Fruit fly (Drosophila melanogaster): ENCODE measurements around the gene TfIIFalpha.
A peak's percentile ranks its signal among the peaks of the same experiment; 100 is the strongest.

TfIIFalpha gene

DNA sequence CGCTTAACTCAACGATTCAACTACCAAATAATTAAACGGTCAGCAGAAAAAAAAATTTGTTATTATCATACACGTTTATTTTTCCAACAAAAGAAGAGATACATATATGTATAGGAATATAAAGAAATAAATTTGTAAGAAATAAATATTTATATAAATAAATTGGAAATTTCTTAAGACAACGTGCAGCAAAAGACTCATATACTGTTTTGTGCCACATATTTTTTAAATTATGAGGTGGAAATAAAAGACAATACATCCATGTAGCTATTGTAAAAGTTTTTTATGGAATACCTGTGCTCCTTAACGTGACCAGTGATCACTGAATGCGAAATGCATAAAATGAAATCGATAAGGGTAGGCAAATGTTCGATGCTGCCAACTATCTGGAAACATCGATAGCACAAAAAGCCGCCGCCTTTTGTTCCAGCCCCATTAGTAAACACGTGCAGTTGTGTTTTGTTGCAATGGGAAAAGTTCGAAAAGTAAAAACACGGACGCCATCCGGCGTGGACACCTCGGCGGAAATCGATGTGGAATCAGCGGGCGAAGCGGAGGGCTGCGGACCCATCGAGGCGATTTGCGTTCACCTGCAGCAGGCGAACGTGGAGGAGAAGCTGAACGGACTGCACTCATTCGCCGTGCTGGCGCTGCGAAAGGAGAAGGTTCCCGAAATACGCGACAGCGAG, 11.6 kb upstream of the TfIIFalpha start, which contains the start of gene CG10286:
Gene CG10286, plus strand, starts transcription at position 416 of the 689 bp plus-strand sequence.
- no peak for TF ChIP-seq kay (GFP tag; ENCODE audit: borderline replicate concordance)
- TF ChIP-seq bab1 (GFP tag; optimal IDR thresholded peaks at IDR 0.05) = peak; percentile 20
- TF ChIP-seq tj (GFP tag; optimal IDR thresholded peaks at IDR 0.05) = peak; percentile 36
- TF ChIP-seq cnc (optimal IDR thresholded peaks at IDR 0.05) = no peak
- TF ChIP-seq CG7101 (tag; optimal IDR thresholded peaks at IDR 0.05) = peak; percentile 41
- peak; percentile 37 for TF ChIP-seq toe (GFP tag; optimal IDR thresholded peaks at IDR 0.05)
- peak; percentile 38 for TF ChIP-seq CG14711 (tag; optimal IDR thresholded peaks at IDR 0.05)
- TF ChIP-seq cic (GFP tag; optimal IDR thresholded peaks at IDR 0.05) = no peak
- TF ChIP-seq Mnt (GFP tag; optimal IDR thresholded peaks at IDR 0.05) = peak; percentile 97
- peak; percentile 3 for TF ChIP-seq pad (GFP tag; optimal IDR thresholded peaks at IDR 0.05)

DNA sequence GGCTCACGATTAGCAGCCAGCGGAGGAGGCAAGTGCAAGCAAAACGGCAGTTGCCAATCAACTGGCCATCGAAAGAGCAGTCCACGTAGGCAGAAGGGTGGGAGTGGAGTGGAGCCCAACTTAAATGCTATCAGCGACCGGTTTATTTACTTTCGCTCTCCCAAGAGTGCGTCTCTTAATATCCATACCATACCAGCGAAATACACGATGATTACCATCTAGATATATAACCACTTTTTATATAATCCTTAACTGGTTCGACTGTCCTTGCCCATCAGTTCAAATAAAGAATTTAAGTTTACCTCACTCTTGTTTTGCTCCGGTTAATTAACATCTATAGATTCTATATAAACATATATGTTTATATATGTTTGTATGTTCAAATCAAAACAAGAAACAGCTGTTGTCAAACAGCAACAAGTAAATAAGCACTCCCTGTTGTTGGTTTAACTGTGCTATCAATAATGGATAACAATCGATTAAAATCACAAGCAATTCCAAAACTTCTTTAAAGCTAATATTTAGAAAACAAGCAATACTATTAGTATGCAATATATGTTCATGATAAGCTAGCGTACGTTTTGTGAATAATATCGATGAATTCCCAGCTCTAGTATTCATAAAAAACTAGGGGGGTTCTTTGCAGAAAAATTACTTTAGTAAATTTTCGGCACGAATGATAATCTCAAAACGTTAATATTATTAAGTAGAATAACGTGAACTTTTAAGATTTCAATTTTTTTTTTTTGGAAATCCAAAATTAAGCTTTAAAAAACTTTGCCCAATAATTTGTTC, 6.6 kb upstream of the TfIIFalpha start:
- TF ChIP-seq tj (GFP tag; optimal IDR thresholded peaks at IDR 0.05) (no peak), CG7045 (GFP tag; optimal IDR thresholded peaks at IDR 0.05) (peak; percentile 30), cnc (optimal IDR thresholded peaks at IDR 0.05) (no peak), CG33017 (tag; optimal IDR thresholded peaks at IDR 0.05) (peak; percentile 64), pad (GFP tag; optimal IDR thresholded peaks at IDR 0.05) (no peak), Clk (GFP tag; optimal IDR thresholded peaks at IDR 0.05) (no peak), cic (GFP tag; optimal IDR thresholded peaks at IDR 0.05) (peak; percentile 26), CG1620 (GFP tag; optimal IDR thresholded peaks at IDR 0.05) (peak; percentile 42), Mnt (GFP tag; optimal IDR thresholded peaks at IDR 0.05) (no peak), ovo (GFP tag; optimal IDR thresholded peaks at IDR 0.05) (peak; percentile 6), Crg-1 (GFP tag; optimal IDR thresholded peaks at IDR 0.05) (peak; percentile 42), Hr96 (GFP tag; optimal IDR thresholded peaks at IDR 0.05) (peak; percentile 9), CG11617 (GFP tag; optimal IDR thresholded peaks at IDR 0.05) (peak; percentile 43), bab1 (GFP tag; optimal IDR thresholded peaks at IDR 0.05) (peak; percentile 29), CG12768 (GFP tag; optimal IDR thresholded peaks at IDR 0.05) (peak; percentile 27), toe (GFP tag; optimal IDR thresholded peaks at IDR 0.05) (peak; percentile 43), CG7101 (tag; optimal IDR thresholded peaks at IDR 0.05) (peak; percentile 40), CG5204 (GFP tag; optimal IDR thresholded peaks at IDR 0.05) (no peak), kay (GFP tag; ENCODE audit: borderline replicate concordance) (no peak), CG14711 (tag; optimal IDR thresholded peaks at IDR 0.05) (peak; percentile 29)

DNA sequence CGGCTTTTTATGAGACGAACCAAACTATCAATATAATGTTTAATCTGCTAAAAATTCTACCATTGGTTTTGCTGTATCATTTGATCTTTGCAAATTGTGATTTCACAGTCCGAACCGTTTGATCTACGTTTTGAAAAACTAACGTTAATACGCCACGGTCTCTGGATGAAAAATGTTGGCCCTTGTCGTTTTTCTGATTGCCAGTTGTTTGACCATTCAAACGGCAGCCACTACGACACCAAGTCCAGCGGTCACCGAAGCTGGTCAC, 6.0 kb upstream of the TfIIFalpha start, which contains the start of gene CG42564:
Gene CG42564, plus strand, starts transcription at position 169 of the 268 bp plus-strand sequence.
- TF ChIP-seq Hr96 (GFP tag; optimal IDR thresholded peaks at IDR 0.05) (no peak), bab1 (GFP tag; optimal IDR thresholded peaks at IDR 0.05) (no peak), tj (GFP tag; optimal IDR thresholded peaks at IDR 0.05) (no peak), cic (GFP tag; optimal IDR thresholded peaks at IDR 0.05) (no peak), CG14711 (tag; optimal IDR thresholded peaks at IDR 0.05) (no peak), CG11617 (GFP tag; optimal IDR thresholded peaks at IDR 0.05) (no peak), Crg-1 (GFP tag; optimal IDR thresholded peaks at IDR 0.05) (no peak), kay (GFP tag; ENCODE audit: borderline replicate concordance) (no peak), Mnt (GFP tag; optimal IDR thresholded peaks at IDR 0.05) (no peak), pad (GFP tag; optimal IDR thresholded peaks at IDR 0.05) (no peak)

DNA sequence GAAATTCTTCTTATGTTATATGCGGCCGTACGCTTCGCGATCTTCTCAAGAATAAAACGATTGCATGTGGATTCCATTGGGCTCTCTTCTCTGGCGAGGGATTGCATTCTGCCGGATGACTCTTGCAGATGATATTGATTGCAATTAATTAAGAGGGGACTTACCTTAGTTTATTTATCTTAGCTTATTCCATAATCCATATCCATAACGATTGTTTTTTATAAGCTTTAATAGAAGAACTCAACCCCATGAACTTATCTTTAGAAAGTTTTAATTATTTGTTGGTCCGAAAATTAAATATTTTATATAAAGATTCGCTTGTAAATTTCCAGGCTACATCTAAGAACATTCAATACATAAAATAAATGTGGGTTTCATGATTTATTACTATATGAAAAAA, 4.3 kb upstream of the TfIIFalpha start, which contains the start of gene CRAT:
Gene CRAT, minus strand, starts transcription at position 101 of the 400 bp plus-strand sequence.
- no peak for TF ChIP-seq CG12768 (GFP tag; optimal IDR thresholded peaks at IDR 0.05)
- no peak for TF ChIP-seq kay (GFP tag; ENCODE audit: borderline replicate concordance)
- no peak for TF ChIP-seq tj (GFP tag; optimal IDR thresholded peaks at IDR 0.05)
- TF ChIP-seq CG7045 (GFP tag; optimal IDR thresholded peaks at IDR 0.05) = no peak
- no peak for TF ChIP-seq toe (GFP tag; optimal IDR thresholded peaks at IDR 0.05)
- TF ChIP-seq cic (GFP tag; optimal IDR thresholded peaks at IDR 0.05) = no peak
- TF ChIP-seq CG1620 (GFP tag; optimal IDR thresholded peaks at IDR 0.05) = no peak
- no peak for TF ChIP-seq Mnt (GFP tag; optimal IDR thresholded peaks at IDR 0.05)
- no peak for TF ChIP-seq Hr96 (GFP tag; optimal IDR thresholded peaks at IDR 0.05)
- TF ChIP-seq ovo (GFP tag; optimal IDR thresholded peaks at IDR 0.05) = no peak
- no peak for TF ChIP-seq CG11617 (GFP tag; optimal IDR thresholded peaks at IDR 0.05)

DNA sequence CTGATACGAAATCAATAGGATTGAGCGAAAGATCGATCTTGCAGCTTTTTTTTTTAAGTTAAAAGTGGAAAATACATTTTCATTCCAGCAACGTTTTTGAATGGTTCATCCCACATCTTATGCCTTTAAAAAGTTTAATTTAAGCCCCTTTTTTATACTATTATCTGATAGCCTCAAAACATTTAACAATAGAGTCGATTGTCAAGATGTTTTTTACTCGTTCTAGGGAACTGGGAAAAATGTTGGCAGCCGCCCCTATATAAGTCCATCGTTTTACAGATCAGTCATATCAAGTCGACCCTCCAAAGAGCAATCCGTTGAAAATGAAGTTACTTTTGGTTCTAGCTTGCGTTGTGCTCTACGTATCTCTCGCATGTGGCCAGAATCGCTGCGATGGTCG, 2.8 kb upstream of the TfIIFalpha start, which contains the start of gene CG42537:
Gene CG42537, plus strand, starts transcription at position 301 of the 400 bp plus-strand sequence.
- TF ChIP-seq toe (GFP tag; optimal IDR thresholded peaks at IDR 0.05) = no peak
- TF ChIP-seq kay (GFP tag; ENCODE audit: borderline replicate concordance) = no peak
- TF ChIP-seq CG1620 (GFP tag; optimal IDR thresholded peaks at IDR 0.05) = no peak
- no peak for TF ChIP-seq Mnt (GFP tag; optimal IDR thresholded peaks at IDR 0.05)
- no peak for TF ChIP-seq Hr96 (GFP tag; optimal IDR thresholded peaks at IDR 0.05)
- TF ChIP-seq Clk (GFP tag; optimal IDR thresholded peaks at IDR 0.05) = no peak
- no peak for TF ChIP-seq bab1 (GFP tag; optimal IDR thresholded peaks at IDR 0.05)
- TF ChIP-seq CG5204 (GFP tag; optimal IDR thresholded peaks at IDR 0.05) = no peak
- no peak for TF ChIP-seq cnc (optimal IDR thresholded peaks at IDR 0.05)
- TF ChIP-seq Crg-1 (GFP tag; optimal IDR thresholded peaks at IDR 0.05) = no peak
- TF ChIP-seq CG11617 (GFP tag; optimal IDR thresholded peaks at IDR 0.05) = no peak
- no peak for TF ChIP-seq tj (GFP tag; optimal IDR thresholded peaks at IDR 0.05)
- no peak for TF ChIP-seq cic (GFP tag; optimal IDR thresholded peaks at IDR 0.05)
- no peak for TF ChIP-seq CG12768 (GFP tag; optimal IDR thresholded peaks at IDR 0.05)
- TF ChIP-seq CG14711 (tag; optimal IDR thresholded peaks at IDR 0.05) = no peak
- no peak for TF ChIP-seq CG7045 (GFP tag; optimal IDR thresholded peaks at IDR 0.05)
